Fruit fly (Drosophila melanogaster): ENCODE results near the gene CG3104.

CG3104 gene

DNA sequence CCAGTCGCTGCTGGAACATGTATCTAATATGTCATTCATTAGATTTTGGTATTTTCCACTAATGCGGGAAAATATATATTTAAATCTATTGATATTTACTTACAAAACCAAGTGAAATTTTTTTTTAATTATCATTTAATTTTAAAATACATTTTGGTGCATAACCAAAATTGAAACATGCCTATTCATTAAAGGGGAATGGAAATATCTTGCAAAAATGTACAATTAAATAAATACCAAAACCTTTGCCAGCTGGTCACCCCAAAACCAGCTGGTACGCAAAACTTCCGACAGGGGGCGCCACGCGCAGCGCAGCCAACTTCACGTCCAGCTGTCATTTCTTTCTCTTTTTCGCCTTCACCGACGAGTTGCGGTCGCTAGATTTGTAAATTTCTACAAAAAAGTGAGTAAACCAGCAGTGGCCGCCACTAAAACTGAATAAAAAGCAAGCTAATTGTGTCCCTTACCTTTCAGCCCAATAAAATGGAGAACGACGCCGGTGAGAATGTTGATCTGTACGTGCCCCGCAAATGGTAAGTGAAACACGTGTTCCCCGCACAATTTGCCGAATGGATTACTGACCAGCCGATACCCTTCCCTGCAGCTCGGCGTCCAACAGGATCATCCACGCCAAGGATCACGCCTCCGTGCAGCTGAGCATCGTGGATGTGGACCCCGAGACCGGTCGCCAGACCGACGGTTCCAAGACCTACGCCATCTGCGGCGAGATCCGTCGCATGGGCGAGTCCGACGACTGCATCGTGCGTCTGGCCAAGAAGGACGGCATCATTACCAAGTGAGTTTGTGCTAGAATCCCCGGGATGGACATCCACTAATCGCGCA, at the start of gene CG3104, which contains the start of gene RpS21:
Gene CG3104, minus strand, starts transcription at position 6 of the 843 bp plus-strand sequence.
Gene RpS21, plus strand, starts transcription at position 298 of the 843 bp plus-strand sequence.
- TF ChIP-seq pan (optimal IDR thresholded peaks at IDR 0.05) (no peak), usp (GFP tag; optimal IDR thresholded peaks at IDR 0.05) (no peak), CG8478 (optimal IDR thresholded peaks at IDR 0.05) (no peak), EcR (GFP tag; optimal IDR thresholded peaks at IDR 0.05) (no peak), Dll (optimal IDR thresholded peaks at IDR 0.05) (no peak), psq (optimal IDR thresholded peaks at IDR 0.05) (no peak)

DNA sequence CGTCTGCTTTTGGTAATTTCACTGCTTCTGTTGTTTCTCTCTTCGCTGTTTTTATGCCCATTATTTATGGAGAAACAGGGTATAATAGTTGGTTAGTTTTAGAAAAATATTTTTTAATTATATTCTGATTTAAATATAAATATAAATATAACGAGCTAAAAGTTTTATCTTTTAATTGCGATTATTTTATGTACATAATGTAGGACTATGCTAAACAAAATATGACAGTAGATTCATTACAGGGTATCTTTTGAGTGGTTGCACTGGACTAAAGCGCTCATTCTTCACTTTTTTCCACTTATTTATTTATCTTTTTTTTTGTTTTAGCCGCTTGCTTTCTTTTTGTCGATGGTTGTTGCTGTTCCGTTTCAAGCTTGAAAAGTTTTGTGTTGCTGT, 49.5 kb upstream of the CG3104 start:
- no peak for TF ChIP-seq CG8478 (optimal IDR thresholded peaks at IDR 0.05)
- TF ChIP-seq psq (optimal IDR thresholded peaks at IDR 0.05): no peak
- no peak for TF ChIP-seq Dll (optimal IDR thresholded peaks at IDR 0.05)
- TF ChIP-seq EcR (GFP tag; optimal IDR thresholded peaks at IDR 0.05): no peak
- no peak for TF ChIP-seq usp (GFP tag; optimal IDR thresholded peaks at IDR 0.05)
- TF ChIP-seq pan (optimal IDR thresholded peaks at IDR 0.05): peak; percentile 69

DNA sequence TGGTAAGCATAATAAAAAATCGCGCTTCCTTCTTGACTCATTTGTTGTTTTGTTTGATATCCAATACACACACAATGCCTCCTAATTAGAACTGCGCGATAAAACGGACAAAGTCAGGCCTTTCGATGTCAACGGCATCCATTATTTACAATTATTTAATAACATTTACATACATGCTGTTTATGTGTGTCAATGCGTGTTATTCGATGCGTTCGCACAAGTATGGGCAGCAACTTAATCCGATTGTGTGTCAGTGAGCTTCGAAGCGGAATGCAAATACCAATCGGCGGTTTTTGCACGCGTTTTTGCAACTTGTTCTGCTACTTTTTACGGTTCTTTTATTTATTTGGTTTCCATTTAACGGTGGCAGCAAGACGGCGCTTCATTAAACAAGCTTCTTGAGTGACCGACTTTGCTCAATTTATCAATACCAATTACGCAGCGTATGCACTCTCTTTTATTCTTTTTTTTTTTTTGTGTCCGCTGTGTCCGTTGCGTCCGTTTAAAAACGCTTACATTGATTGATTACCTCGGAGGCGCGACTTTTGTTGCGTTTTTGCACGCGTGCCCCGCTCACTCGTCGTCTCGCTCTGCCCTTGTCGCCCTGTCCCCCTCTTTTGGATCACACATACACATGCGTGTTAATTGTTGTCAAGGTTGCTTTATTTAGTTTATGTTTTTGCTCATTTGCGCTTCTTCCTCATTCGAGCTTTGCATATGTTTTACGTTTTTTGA, 48.9 kb upstream of the CG3104 start:
- TF ChIP-seq Dll (optimal IDR thresholded peaks at IDR 0.05) (no peak), pan (optimal IDR thresholded peaks at IDR 0.05) (no peak), CG8478 (optimal IDR thresholded peaks at IDR 0.05) (no peak), psq (optimal IDR thresholded peaks at IDR 0.05) (no peak), usp (GFP tag; optimal IDR thresholded peaks at IDR 0.05) (no peak), EcR (GFP tag; optimal IDR thresholded peaks at IDR 0.05) (no peak)

DNA sequence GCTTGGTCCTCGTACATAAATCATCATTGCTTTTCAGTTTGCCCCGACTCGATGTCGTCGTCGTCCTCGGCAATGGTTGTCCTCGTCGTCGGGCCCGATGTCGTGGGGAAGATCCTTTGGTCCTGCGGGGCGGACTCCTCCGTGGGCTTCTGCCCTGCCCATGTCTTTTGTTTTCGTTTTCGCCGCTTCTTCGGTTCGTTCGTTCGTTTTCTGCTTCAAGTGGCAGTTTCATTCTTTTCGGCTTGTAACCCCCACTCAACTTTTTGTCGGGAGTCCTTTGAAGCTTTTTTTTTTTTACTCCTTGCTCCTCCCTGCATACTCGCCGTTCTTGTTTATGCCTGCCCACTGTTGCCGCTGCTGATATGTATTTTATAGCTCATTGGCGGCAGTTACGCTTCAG, 48.1 kb upstream of the CG3104 start:
- TF ChIP-seq EcR (GFP tag; optimal IDR thresholded peaks at IDR 0.05) (no peak), pan (optimal IDR thresholded peaks at IDR 0.05) (no peak), usp (GFP tag; optimal IDR thresholded peaks at IDR 0.05) (no peak), Dll (optimal IDR thresholded peaks at IDR 0.05) (no peak), psq (optimal IDR thresholded peaks at IDR 0.05) (no peak), CG8478 (optimal IDR thresholded peaks at IDR 0.05) (no peak)

DNA sequence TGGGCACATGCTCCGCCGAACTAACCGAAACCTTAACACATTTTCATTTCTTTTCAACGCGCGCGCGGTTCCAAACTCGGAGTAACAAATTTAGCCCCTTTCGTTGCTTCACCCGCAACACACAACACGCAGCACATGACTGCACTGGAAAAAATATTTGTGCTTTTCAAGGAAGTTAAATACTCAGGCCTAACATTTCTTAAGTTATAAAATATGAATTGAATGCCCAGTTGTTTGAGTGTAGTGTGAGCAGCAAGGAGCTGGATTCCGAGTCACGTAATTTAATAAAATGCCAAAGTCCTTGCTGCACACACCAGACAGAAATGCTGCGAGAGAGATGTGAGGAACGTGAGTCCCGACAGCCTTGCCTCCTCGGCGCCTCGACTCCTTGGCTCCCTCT, 45.9 kb upstream of the CG3104 start:
- no peak for TF ChIP-seq psq (optimal IDR thresholded peaks at IDR 0.05)
- no peak for TF ChIP-seq Dll (optimal IDR thresholded peaks at IDR 0.05)
- no peak for TF ChIP-seq usp (GFP tag; optimal IDR thresholded peaks at IDR 0.05)
- no peak for TF ChIP-seq pan (optimal IDR thresholded peaks at IDR 0.05)
- TF ChIP-seq CG8478 (optimal IDR thresholded peaks at IDR 0.05): no peak
- no peak for TF ChIP-seq EcR (GFP tag; optimal IDR thresholded peaks at IDR 0.05)

DNA sequence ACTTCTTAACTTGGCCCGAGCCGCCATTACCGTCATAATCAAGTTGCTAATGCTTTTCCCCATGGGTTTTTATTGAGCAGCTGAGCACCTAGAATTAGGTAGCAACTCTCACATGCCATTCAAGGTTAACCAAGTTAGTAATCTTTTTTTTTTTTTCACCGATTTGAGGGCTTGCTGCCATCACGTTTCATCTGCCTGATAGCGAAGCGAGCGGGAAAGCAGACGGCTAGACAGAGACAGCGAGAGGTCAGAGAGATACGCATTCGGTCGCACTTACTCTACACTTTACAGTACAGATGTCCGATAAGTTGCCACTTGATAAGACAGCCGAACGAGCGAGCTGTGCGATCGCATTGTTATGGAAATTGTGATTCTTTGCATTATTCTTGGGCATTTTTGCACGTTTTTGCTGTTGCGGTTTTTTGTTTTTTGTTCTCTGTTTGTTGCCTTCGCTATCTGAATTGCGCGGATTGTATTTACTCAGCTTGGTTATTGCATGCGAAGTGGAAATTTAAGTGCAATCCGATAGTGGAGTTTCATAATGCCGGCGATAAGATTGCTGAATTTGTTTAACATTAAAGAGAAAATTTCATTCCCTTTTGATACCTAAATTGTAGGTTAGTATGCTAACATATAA, 44.9 kb upstream of the CG3104 start:
- TF ChIP-seq EcR (GFP tag; optimal IDR thresholded peaks at IDR 0.05) (peak in 1 of 2 experiments; percentile 29), psq (optimal IDR thresholded peaks at IDR 0.05) (no peak)

DNA sequence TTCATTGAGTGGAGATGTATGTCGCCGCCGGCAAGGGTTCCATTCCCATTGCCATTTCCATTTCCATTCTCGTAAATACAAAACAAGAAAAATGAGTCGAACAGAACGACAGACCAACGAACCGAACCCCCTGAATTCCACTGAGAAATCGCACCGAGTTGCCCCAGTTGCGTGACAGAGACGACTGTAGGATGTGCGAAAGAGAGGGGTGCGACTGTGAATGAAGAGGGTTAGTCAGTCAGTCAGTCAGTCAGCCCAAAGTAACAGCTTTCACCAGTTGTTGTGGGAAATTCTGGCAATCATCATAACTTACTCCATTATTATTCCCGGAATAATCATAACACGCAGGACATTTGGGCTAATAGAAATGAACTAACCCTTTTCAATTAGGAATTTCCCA, 42.7 kb upstream of the CG3104 start:
- TF ChIP-seq Dll (optimal IDR thresholded peaks at IDR 0.05) (no peak), psq (optimal IDR thresholded peaks at IDR 0.05) (no peak), CG8478 (optimal IDR thresholded peaks at IDR 0.05) (no peak), pan (optimal IDR thresholded peaks at IDR 0.05) (no peak), usp (GFP tag; optimal IDR thresholded peaks at IDR 0.05) (no peak), EcR (GFP tag; optimal IDR thresholded peaks at IDR 0.05) (no peak)

DNA sequence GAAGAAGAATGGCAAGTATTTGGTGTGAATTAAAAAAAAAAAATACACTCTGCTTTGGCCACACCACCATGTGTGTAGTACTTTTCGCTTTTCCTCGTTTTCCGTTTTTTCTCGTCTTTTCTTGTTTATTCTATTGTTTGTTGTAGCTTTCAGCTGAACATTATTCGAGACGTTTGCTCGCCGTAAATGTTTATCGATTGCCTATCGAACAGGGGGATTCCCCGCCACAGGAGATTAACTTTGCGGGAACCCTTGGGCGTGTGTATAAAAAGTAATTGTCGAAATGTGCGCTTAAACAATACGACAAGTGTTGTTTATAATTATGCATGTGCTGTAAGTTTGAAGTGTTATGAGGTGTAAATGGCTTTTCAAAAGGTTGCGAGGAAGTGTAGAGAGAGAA, 42.1 kb upstream of the CG3104 start:
- TF ChIP-seq EcR (GFP tag; optimal IDR thresholded peaks at IDR 0.05): no peak
- no peak for TF ChIP-seq usp (GFP tag; optimal IDR thresholded peaks at IDR 0.05)
- no peak for TF ChIP-seq Dll (optimal IDR thresholded peaks at IDR 0.05)
- TF ChIP-seq psq (optimal IDR thresholded peaks at IDR 0.05): no peak
- no peak for TF ChIP-seq CG8478 (optimal IDR thresholded peaks at IDR 0.05)
- TF ChIP-seq pan (optimal IDR thresholded peaks at IDR 0.05): no peak

DNA sequence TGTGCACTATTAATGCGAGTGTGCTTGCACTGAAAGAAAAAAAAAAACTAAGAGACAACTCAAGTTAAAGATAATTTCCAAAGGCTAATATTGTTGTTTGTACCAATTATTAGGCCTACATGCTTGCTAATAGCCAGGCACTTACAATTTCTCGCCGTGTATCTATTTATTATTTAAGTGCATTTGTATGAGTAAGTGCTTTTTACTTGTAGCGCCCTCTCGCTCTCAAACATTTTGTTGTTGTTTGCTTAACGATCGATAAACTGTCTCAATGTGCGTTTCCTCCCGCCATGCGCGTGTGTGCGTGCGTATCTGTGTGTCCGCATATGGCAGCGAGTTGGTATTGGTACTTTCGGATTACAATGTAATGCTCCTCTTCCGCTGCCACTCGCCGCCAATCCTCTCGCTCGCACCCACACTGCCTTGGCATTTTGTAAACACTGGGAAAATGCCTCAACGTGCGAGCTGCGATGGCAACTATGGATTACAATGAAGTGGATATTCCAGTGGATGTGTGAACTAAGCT, 41.5 kb upstream of the CG3104 start:
- TF ChIP-seq usp (GFP tag; optimal IDR thresholded peaks at IDR 0.05) (no peak), EcR (GFP tag; optimal IDR thresholded peaks at IDR 0.05) (no peak), pan (optimal IDR thresholded peaks at IDR 0.05) (no peak), CG8478 (optimal IDR thresholded peaks at IDR 0.05) (no peak), psq (optimal IDR thresholded peaks at IDR 0.05) (no peak), Dll (optimal IDR thresholded peaks at IDR 0.05) (no peak)

DNA sequence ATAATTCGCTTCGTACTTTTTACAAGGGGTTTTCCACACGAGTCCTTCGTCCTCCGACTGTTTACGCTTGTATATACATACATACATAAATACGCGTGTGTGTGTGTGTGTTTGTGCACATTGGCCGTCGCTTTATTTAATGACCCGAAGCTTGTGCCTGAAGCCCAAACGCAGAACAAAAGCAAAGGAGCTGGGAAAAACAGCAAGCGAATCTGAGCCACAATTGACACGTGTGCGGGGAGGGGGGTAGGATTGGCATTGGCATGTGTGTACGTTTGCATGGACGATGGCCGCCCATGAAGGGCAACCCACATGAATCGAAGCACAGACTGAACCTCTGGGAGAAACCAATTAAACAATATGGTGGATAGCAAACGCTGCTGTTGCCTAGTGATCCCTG, 38.8 kb upstream of the CG3104 start:
- TF ChIP-seq usp (GFP tag; optimal IDR thresholded peaks at IDR 0.05) (no peak), Dll (optimal IDR thresholded peaks at IDR 0.05) (no peak), EcR (GFP tag; optimal IDR thresholded peaks at IDR 0.05) (no peak), pan (optimal IDR thresholded peaks at IDR 0.05) (no peak)

DNA sequence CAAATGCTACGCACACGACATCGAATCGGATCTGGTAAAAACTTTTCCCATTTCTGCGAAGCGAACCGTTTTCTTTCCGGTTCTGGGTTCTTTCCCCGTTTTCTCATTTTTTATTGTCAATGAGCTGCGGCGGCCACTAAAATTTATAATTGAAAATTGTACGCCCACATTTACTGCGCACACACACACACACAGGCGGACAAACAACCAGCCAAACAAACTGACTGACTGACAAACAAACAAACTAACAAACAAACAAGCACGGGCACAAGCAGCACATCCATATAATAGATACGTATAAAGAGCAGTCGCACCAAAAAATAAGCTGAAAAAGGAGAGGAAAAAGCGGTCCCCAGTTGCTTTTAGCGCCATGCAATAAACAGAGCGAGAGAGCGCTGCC, 35.6 kb upstream of the CG3104 start:
- TF ChIP-seq EcR (GFP tag; optimal IDR thresholded peaks at IDR 0.05) (no peak), pan (optimal IDR thresholded peaks at IDR 0.05) (no peak), usp (GFP tag; optimal IDR thresholded peaks at IDR 0.05) (no peak), CG8478 (optimal IDR thresholded peaks at IDR 0.05) (no peak), Dll (optimal IDR thresholded peaks at IDR 0.05) (no peak), psq (optimal IDR thresholded peaks at IDR 0.05) (no peak)

All from whole organism.